Worm (Caenorhabditis elegans): ENCODE results near the gene test-1.

The test-1 gene

DNA sequence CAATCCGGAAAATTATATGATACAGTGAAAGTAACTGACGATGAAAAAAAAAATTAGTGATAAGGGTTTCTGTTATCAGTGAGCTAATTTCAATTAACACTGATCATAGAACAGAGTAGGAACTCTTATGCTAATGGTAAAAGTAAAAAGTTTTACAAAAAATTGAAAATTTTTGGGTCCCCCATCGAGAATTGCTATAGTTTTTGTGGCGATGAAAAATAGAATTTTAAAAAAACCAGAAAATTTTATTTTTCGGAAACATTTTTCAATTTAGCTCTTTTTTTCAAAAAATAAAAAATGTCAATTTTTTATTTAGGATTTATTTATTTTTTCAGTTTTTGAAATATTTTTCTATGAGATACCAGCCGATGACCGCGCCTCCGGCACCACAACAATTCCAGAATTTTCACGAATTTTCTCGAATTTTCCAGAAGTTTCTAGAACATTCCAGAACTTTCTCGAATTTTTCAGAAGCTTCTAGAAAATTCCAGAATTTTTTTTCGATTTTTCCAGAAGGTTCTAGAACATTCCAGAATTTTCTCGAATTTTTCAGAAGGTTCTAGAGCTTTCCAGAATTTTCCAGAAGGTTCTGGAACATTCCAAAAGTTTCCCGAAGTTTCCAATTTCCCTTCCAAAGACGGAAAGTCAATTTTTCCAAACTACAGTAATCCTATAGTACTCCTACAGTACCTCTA is 23.2 kb upstream of the test-1 start, which contains the start of gene C23H5.8:
Gene C23H5.8 (minus strand): TSS at position 51 of the 695 bp plus-strand sequence.
- no peak for TF ChIP-seq sem-2 (GFP tag; optimal IDR thresholded peaks at IDR 0.05)
- TF ChIP-seq unc-39 (tag; optimal IDR thresholded peaks at IDR 0.05) = no peak
- no peak for TF ChIP-seq drap-1 (GFP tag; optimal IDR thresholded peaks at IDR 0.05)
- TF ChIP-seq mep-1 (tag; optimal IDR thresholded peaks at IDR 0.05) = no peak

DNA sequence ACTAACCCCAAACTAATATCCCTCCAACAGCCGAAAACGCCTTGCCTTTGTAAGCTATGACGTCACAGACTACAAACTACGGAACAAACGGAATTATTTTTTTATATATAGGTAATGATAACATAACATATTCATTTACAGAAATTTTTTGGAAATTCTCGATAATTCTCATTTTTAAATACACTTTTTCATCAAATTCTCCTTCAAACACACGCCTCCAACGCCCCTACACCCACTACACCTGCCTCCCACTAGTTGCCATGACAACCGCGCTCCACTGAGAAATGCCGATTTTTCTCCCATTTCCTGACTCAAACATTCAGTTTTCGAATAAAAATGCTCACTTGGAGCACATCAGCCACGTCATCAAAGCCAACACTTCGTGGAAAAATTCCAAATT is 22.4 kb upstream of the test-1 start, which contains the start of gene xbx-4:
Gene xbx-4 (plus strand): TSS at position 301 of the 400 bp plus-strand sequence.
- TF ChIP-seq mab-5 (tag; optimal IDR thresholded peaks at IDR 0.05) (no peak), elt-3 (tag; optimal IDR thresholded peaks at IDR 0.05) (no peak), flh-1 (GFP tag; optimal IDR thresholded peaks at IDR 0.05) (no peak), tbx-8 (GFP tag; optimal IDR thresholded peaks at IDR 0.05) (no peak), bed-3 (GFP tag; optimal IDR thresholded peaks at IDR 0.05) (no peak), mep-1 (tag; optimal IDR thresholded peaks at IDR 0.05) (no peak), lin-32 (GFP tag; optimal IDR thresholded peaks at IDR 0.05) (no peak), ces-1 (GFP tag; optimal IDR thresholded peaks at IDR 0.05) (no peak), ham-2 (GFP tag; optimal IDR thresholded peaks at IDR 0.05) (no peak), lin-13 (tag; optimal IDR thresholded peaks at IDR 0.05) (no peak), ceh-43 (GFP tag; optimal IDR thresholded peaks at IDR 0.05) (no peak), elt-1 (tag; optimal IDR thresholded peaks at IDR 0.05; ENCODE audit: borderline replicate concordance, insufficient read depth) (no peak)

DNA sequence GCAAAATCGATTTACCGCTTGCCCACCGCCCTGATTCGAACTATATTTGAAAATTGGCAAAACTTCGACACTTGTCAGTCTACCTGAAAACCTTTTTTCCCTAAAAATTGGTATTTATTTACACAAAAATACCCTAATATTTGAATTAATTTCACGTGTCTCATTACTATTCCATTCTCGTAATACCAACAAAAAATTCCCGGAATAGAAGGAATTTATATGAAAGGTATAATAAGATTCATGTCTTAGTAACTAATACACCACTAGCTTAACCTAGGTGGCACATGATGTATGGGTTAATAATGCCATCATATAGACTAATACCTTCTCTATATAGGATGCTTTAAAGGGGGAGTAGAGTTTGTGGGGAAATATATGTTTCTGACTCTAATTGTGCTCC is 19.5 kb upstream of the test-1 start:
- TF ChIP-seq sem-2 (GFP tag; optimal IDR thresholded peaks at IDR 0.05) = no peak
- TF ChIP-seq mab-5 (tag; optimal IDR thresholded peaks at IDR 0.05) = no peak
- no peak for TF ChIP-seq zip-8 (tag; optimal IDR thresholded peaks at IDR 0.05)
- TF ChIP-seq nhr-2 (tag; optimal IDR thresholded peaks at IDR 0.05) = no peak
- TF ChIP-seq mls-2 (tag; optimal IDR thresholded peaks at IDR 0.05) = no peak
- TF ChIP-seq lsy-2 (tag; optimal IDR thresholded peaks at IDR 0.05) = no peak
- TF ChIP-seq ceh-83 (GFP tag; optimal IDR thresholded peaks at IDR 0.05) = no peak
- no peak for TF ChIP-seq lin-13 (tag; optimal IDR thresholded peaks at IDR 0.05)
- TF ChIP-seq bed-3 (GFP tag; optimal IDR thresholded peaks at IDR 0.05) = no peak
- no peak for TF ChIP-seq blmp-1 (tag; optimal IDR thresholded peaks at IDR 0.05)
- no peak for TF ChIP-seq snpc-4 (tag; optimal IDR thresholded peaks at IDR 0.05)
- TF ChIP-seq M03D4.4 (tag; optimal IDR thresholded peaks at IDR 0.05) = no peak
- no peak for TF ChIP-seq flh-1 (GFP tag; optimal IDR thresholded peaks at IDR 0.05)
- TF ChIP-seq ceh-43 (GFP tag; optimal IDR thresholded peaks at IDR 0.05) = no peak

DNA sequence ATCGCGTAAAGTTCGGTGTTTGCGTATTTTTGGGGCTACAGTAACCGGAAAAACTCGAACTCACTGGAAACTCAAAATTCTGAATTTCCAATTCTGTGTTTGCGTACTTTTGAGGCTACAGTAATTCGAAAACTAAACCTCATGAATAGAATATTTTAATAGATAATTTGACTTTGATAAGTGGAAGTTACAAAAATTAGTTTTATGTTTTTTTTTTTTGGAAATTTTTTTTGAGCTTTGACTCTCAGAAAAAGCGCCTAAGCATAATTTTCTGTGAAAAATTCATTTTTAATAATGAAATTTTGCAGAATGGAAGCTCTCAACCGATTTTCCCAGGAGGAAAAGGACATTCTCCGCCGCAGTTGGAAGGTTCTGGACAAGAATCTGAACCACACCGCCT is 14.3 kb upstream of the test-1 start, which contains the start of gene glb-7:
Gene glb-7 (plus strand): TSS at position 301 of the 400 bp plus-strand sequence.
- TF ChIP-seq bed-3 (GFP tag; optimal IDR thresholded peaks at IDR 0.05) (no peak), snpc-4 (tag; optimal IDR thresholded peaks at IDR 0.05) (no peak)

DNA sequence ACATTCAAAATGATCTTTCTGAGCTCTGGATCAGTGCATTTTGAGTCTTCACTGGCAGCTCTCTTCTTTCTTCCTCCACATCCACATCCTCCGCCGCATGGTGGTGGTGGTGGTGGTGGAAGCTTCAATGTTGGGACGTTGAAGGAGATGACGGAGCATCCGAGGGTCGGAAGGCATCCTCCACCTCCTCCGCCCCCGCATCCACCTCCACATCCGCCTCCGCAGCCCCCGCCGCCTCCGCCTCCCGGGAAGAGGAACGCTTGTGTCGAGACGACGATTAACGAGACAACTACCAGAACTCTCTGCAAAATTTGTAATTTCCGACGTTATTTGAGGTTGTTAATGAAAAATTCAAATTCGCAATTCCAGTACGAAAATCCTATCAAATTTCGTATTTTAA is 9.4 kb upstream of the test-1 start:
- TF ChIP-seq nhr-28 (tag; optimal IDR thresholded peaks at IDR 0.05) (no peak), unc-62 (GFP tag; optimal IDR thresholded peaks at IDR 0.05) (no peak)

DNA sequence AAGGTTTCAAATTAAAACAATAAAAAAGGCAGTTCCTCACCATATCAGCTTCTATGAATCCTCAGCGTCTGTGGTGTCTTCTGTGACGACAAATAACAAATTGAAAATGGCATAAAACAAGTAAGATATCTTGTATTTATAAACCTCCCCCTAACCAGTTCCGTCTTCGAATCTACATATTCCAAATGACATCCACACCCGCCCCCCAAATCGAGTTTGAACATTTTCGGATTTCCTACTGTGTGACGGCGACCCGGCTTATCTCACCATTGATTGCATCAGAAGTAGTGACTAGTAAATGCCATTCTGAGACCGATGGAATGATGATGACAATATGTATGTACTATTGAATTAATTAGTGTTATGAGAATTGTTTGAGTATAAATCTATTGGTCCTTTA is 8.0 kb upstream of the test-1 start, which contains the start of gene grl-20:
Gene grl-20 (minus strand): TSS at position 101 of the 400 bp plus-strand sequence.
- TF ChIP-seq mab-5 (tag; optimal IDR thresholded peaks at IDR 0.05) = no peak
- TF ChIP-seq hlh-1 (tag; optimal IDR thresholded peaks at IDR 0.05) = no peak
- TF ChIP-seq unc-62 (GFP tag; optimal IDR thresholded peaks at IDR 0.05) = no peak
- no peak for TF ChIP-seq nhr-76 (tag; optimal IDR thresholded peaks at IDR 0.05)
- no peak for TF ChIP-seq ztf-11 (tag; optimal IDR thresholded peaks at IDR 0.05)
- TF ChIP-seq ceh-43 (GFP tag; optimal IDR thresholded peaks at IDR 0.05) = no peak
- no peak for TF ChIP-seq sem-2 (GFP tag; optimal IDR thresholded peaks at IDR 0.05)

DNA sequence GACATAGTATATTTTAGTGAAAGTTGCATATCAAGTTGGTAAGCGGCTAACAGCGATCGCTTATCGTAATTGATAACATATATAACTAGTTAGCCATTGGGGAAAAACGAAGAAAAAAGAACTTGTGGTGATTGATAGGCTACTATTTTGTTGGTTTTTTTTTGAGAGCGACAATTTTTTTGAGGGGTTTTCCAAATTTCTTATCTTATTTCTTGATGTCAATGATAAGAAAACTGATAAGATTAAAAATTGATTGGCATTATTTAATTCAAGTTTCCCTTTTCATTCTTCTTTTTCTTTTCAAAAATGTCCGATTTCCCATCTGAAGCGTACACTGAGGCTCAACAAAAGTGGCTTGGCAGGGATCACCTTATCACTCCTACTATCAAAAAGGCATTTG is 6.0 kb upstream of the test-1 start, which contains the start of gene prmt-6:
Gene prmt-6 (plus strand): TSS at position 252 of the 400 bp plus-strand sequence.
- TF ChIP-seq sem-2 (GFP tag; optimal IDR thresholded peaks at IDR 0.05) (no peak), nhr-12 (tag; optimal IDR thresholded peaks at IDR 0.05) (no peak), elt-3 (tag; optimal IDR thresholded peaks at IDR 0.05) (no peak), drap-1 (GFP tag; optimal IDR thresholded peaks at IDR 0.05) (no peak), tbx-8 (GFP tag; optimal IDR thresholded peaks at IDR 0.05) (no peak), nhr-28 (tag; optimal IDR thresholded peaks at IDR 0.05) (no peak), hlh-1 (tag; optimal IDR thresholded peaks at IDR 0.05) (no peak), blmp-1 (tag; optimal IDR thresholded peaks at IDR 0.05) (no peak)

All from whole organism, mixed stage, embryonic.